Fruit fly (Drosophila melanogaster): ENCODE results near the gene shep.

The shep gene

DNA sequence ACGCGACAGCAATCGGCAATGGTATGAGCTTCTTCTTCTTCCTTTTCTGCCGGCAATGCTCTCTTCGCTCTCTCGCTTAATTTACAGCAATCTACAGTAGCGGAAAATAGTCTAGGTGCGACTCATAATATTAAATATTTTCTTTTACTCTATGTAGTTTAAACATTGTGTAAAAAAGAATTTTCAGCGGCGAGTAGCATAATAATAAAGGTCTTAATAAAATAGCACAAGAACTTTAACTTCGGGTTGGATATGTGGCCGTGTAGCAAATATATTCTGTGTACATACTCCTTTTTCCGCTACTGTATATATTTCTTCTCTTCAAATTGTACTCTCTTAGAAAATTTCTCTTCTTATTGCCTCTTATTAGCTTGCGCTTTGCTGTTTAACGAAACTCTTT, at the start of gene shep (continued):
- TF ChIP-seq hkb (optimal IDR thresholded peaks at IDR 0.05) (no peak), hkb (GFP tag; IDR thresholded peaks at IDR 0.05) (peak; percentile 93), Adf1 (GFP tag; IDR thresholded peaks at IDR 0.05) (peak; percentile 54; the same call in 1 of the 2 replicates), nom (GFP tag; optimal IDR thresholded peaks at IDR 0.05) (peak; percentile 83), CG14014 (GFP tag; IDR thresholded peaks at IDR 0.05) (peak; percentile 87), pros (GFP tag; optimal IDR thresholded peaks at IDR 0.05) (peak; percentile 1), chn (GFP tag; optimal IDR thresholded peaks at IDR 0.05) (peak; percentile 82), Atf3 (GFP tag; optimal IDR thresholded peaks at IDR 0.05) (peak; percentile 66), CG3281 (GFP tag; optimal IDR thresholded peaks at IDR 0.05) (peak; percentile 93), CG1529 (GFP tag; optimal IDR thresholded peaks at IDR 0.05) (peak; percentile 81), HLH3B (GFP tag; IDR thresholded peaks at IDR 0.05) (peak; percentile 87), eyg (GFP tag; optimal IDR thresholded peaks at IDR 0.05) (peak; percentile 10), sna (GFP tag; IDR thresholded peaks at IDR 0.05; ENCODE audit: partially characterized antibody) (no peak), gcm (GFP tag; optimal IDR thresholded peaks at IDR 0.05) (peak; percentile 90), Ssrp (tag; optimal IDR thresholded peaks at IDR 0.05) (peak; percentile 88), CG4730 (GFP tag; IDR thresholded peaks at IDR 0.05) (peak; percentile 84), CG11695 (GFP tag; IDR thresholded peaks at IDR 0.05) (peak; percentile 93), CG2202 (tag; optimal IDR thresholded peaks at IDR 0.05) (peak; percentile 82), MTF-1 (GFP tag; optimal IDR thresholded peaks at IDR 0.05; ENCODE audit: borderline replicate concordance) (peak; percentile 73), CG12236 (GFP tag; optimal IDR thresholded peaks at IDR 0.05) (peak; percentile 52), CG7745 (tag; optimal IDR thresholded peaks at IDR 0.05) (no peak), hth (optimal IDR thresholded peaks at IDR 0.05) (no peak), jing (GFP tag; optimal IDR thresholded peaks at IDR 0.05) (peak; percentile 66), CG6254 (GFP tag; optimal IDR thresholded peaks at IDR 0.05) (peak; percentile 87), org-1 (GFP tag; optimal IDR thresholded peaks at IDR 0.05) (peak; percentile 76), bowl (GFP tag; IDR thresholded peaks at IDR 0.05) (peak; percentile 40; the same call in 1 of the 2 replicates), gsb-n (tag; optimal IDR thresholded peaks at IDR 0.05) (peak; percentile 88), Hsf (GFP tag; optimal IDR thresholded peaks at IDR 0.05) (peak; percentile 90), bab2 (GFP tag; optimal IDR thresholded peaks at IDR 0.05) (peak; percentile 73), Optix (GFP tag; IDR thresholded peaks at IDR 0.05) (peak; percentile 66), HLHmδ (GFP tag; optimal IDR thresholded peaks at IDR 0.05) (no peak), Atf6 (GFP tag; IDR thresholded peaks at IDR 0.05) (peak; percentile 90), CG2875 (GFP tag; optimal IDR thresholded peaks at IDR 0.05) (peak; percentile 77), otp (GFP tag; IDR thresholded peaks at IDR 0.05) (peak; percentile 82; the same call in 2 of the 3 replicates), row (GFP tag; IDR thresholded peaks at IDR 0.05) (peak; percentile 98), Pdp1 (GFP tag; optimal IDR thresholded peaks at IDR 0.05) (peak; percentile 72 to 83), Sox100B (GFP tag; optimal IDR thresholded peaks at IDR 0.05) (peak; percentile 85), CG31224 (GFP tag; IDR thresholded peaks at IDR 0.05) (peak; percentile 82), nerfin-1 (tag; optimal IDR thresholded peaks at IDR 0.05) (peak; percentile 87), bigmax (GFP tag; optimal IDR thresholded peaks at IDR 0.05) (no peak), Bgb (GFP tag; IDR thresholded peaks at IDR 0.05; ENCODE audit: partially characterized antibody) (no peak), pho (GFP tag; optimal IDR thresholded peaks at IDR 0.05) (peak; percentile 65), CG30020 (tag; optimal IDR thresholded peaks at IDR 0.05) (peak; percentile 58), CG12769 (tag; optimal IDR thresholded peaks at IDR 0.05) (peak; percentile 85), CG17328 (GFP tag; IDR thresholded peaks at IDR 0.05) (peak; percentile 84), CG4360 (GFP tag; IDR thresholded peaks at IDR 0.05) (peak; percentile 57), kni (GFP tag; optimal IDR thresholded peaks at IDR 0.05) (no peak), CG4617 (GFP tag; optimal IDR thresholded peaks at IDR 0.05; ENCODE audit: borderline replicate concordance) (peak; percentile 31), croc (GFP tag; conservative IDR thresholded peaks at IDR 0.05) (peak; percentile 84), Elba2 (GFP tag; optimal IDR thresholded peaks at IDR 0.05) (no peak), HLH54F (GFP tag; optimal IDR thresholded peaks at IDR 0.05) (peak; percentile 73)

All from whole organism, embryonic.